Fruit fly (Drosophila melanogaster) S2 (cell line): ENCODE measurements around the gene CG7432.

ENCODE experiments used
- CG8478 ChIP-seq: fragments of >200 bp; optimal IDR thresholded peaks from 2 replicates; lab custom pipeline; 2018
- CTCF ChIP-seq, 2 experiments: fragments of >200 bp; optimal IDR thresholded peaks; 2 replicates each; lab custom pipeline; 2018

dm6 chr3R:19638004-19638403 is 26.8 kb upstream of the CG7432 start:
- no peak for TF ChIP-seq CTCF (optimal IDR thresholded peaks at IDR 0.05; lab: Kevin White, UChicago)
- no peak for TF ChIP-seq CG8478 (lab: Kevin White, UChicago)
